Fruit fly (Drosophila melanogaster): Measurements from ENCODE around the gene OtopLa.
A peak's percentile ranks its signal among the peaks of the same experiment; 100 is the strongest.

Gene OtopLa

dm6 chrX:5664222-5664621, 15.9 kb upstream of the OtopLa start (continued):
- TF ChIP-seq CG3281 (GFP tag; optimal IDR thresholded peaks at IDR 0.05) = peak; percentile 64
- peak; percentile 72 for TF ChIP-seq CG6765 (GFP tag; optimal IDR thresholded peaks at IDR 0.05)
- TF ChIP-seq CG14860 (GFP tag; IDR thresholded peaks at IDR 0.05; ENCODE audit: partially characterized antibody) = no peak
- TF ChIP-seq CG8290 (GFP tag; optimal IDR thresholded peaks at IDR 0.05) = no peak
- peak in 1 of 2 experiments; percentile 53 for TF ChIP-seq CG8290 (tag; optimal IDR thresholded peaks at IDR 0.05)
- 0 out of 3 replicates have a peak, but pooled peaks have one; percentile 8 for TF ChIP-seq CG11456 (GFP tag; IDR thresholded peaks at IDR 0.05)
- TF ChIP-seq NfI (GFP tag; optimal IDR thresholded peaks at IDR 0.05) = peak; percentile 23
- TF ChIP-seq CG2678 (tag; optimal IDR thresholded peaks at IDR 0.05) = peak; percentile 20
- peak; percentile 29 for TF ChIP-seq YL-1 (GFP tag; optimal IDR thresholded peaks at IDR 0.05)
- TF ChIP-seq Atf6 (GFP tag; IDR thresholded peaks at IDR 0.05) = 0 out of 2 replicates have a peak, but pooled peaks have one; percentile 36
- TF ChIP-seq Fer1 (GFP tag; optimal IDR thresholded peaks at IDR 0.05) = peak; percentile 82
- no peak for TF ChIP-seq cwo (GFP tag; optimal IDR thresholded peaks at IDR 0.05)
- TF ChIP-seq sqz (GFP tag; optimal IDR thresholded peaks at IDR 0.05) = no peak
- no peak for TF ChIP-seq Pdp1 (GFP tag; optimal IDR thresholded peaks at IDR 0.05)
- TF ChIP-seq Vsx1 (GFP tag; optimal IDR thresholded peaks at IDR 0.05) = no peak
- no peak for TF ChIP-seq CrebB (tag; optimal IDR thresholded peaks at IDR 0.05)
- TF ChIP-seq Hmr (GFP tag; optimal IDR thresholded peaks at IDR 0.05) = peak; percentile 69
- peak; percentile 68 for TF ChIP-seq caup (GFP tag; optimal IDR thresholded peaks at IDR 0.05; ENCODE audit: severe bottlenecking)
- no peak for TF ChIP-seq croc (GFP tag; conservative IDR thresholded peaks at IDR 0.05)
- TF ChIP-seq CG32532 (GFP tag; IDR thresholded peaks at IDR 0.05) = peak; percentile 35; the same call in 1 of the 2 replicates
- TF ChIP-seq inv (GFP tag; IDR thresholded peaks at IDR 0.05; ENCODE audit: partially characterized antibody) = no peak
- TF ChIP-seq CG6654 (GFP tag; optimal IDR thresholded peaks at IDR 0.05) = no peak
- no peak for TF ChIP-seq CG13624 (GFP tag; optimal IDR thresholded peaks at IDR 0.05)
- peak in 1 of 2 experiments; percentile 15 for TF ChIP-seq insv (GFP tag; optimal IDR thresholded peaks at IDR 0.05)
- peak; percentile 68 for TF ChIP-seq pfk (GFP tag; optimal IDR thresholded peaks at IDR 0.05)
- no peak for TF ChIP-seq CG10274 (GFP tag; optimal IDR thresholded peaks at IDR 0.05)
- TF ChIP-seq CG17361 (GFP tag; IDR thresholded peaks at IDR 0.05) = no peak
- TF ChIP-seq Nf-YC (tag; optimal IDR thresholded peaks at IDR 0.05) = peak; percentile 20
- TF ChIP-seq Ptx1 (GFP tag; IDR thresholded peaks at IDR 0.05) = no peak
- TF ChIP-seq ken (GFP tag; IDR thresholded peaks at IDR 0.05) = 0 out of 3 replicates have a peak, but pooled peaks have one; percentile 22
- TF ChIP-seq CG10209 (GFP tag; optimal IDR thresholded peaks at IDR 0.05) = no peak
- peak; percentile 0 for TF ChIP-seq pzg (GFP tag; optimal IDR thresholded peaks at IDR 0.05)
- no peak for TF ChIP-seq fd3F (GFP tag; optimal IDR thresholded peaks at IDR 0.05)
- TF ChIP-seq CG9215 (GFP tag; IDR thresholded peaks at IDR 0.05) = no peak
- TF ChIP-seq CG18599 (GFP tag; optimal IDR thresholded peaks at IDR 0.05) = peak; percentile 76
- TF ChIP-seq sr (GFP tag; IDR thresholded peaks at IDR 0.05) = no peak
- no peak for TF ChIP-seq CG10366 (GFP tag; IDR thresholded peaks at IDR 0.05)
- no peak for TF ChIP-seq Six4 (GFP tag; optimal IDR thresholded peaks at IDR 0.05)
- no peak for TF ChIP-seq CG42726 (GFP tag; IDR thresholded peaks at IDR 0.05; ENCODE audit: partially characterized antibody)
- TF ChIP-seq Ets65A (GFP tag) = peak; percentile 70
- TF ChIP-seq vvl (GFP tag; IDR thresholded peaks at IDR 0.05) = peak; percentile 46; the same call in 1 of the 2 replicates
- TF ChIP-seq wdn (GFP tag; IDR thresholded peaks at IDR 0.05) = no peak
- no peak for TF ChIP-seq CG9797 (GFP tag; optimal IDR thresholded peaks at IDR 0.05)
- TF ChIP-seq CG1233 (GFP tag; optimal IDR thresholded peaks at IDR 0.05) = peak; percentile 22
- TF ChIP-seq CG14014 (GFP tag; IDR thresholded peaks at IDR 0.05) = peak; percentile 10; the same call in 1 of the 2 replicates
- no peak for TF ChIP-seq Bdp1 (GFP tag; optimal IDR thresholded peaks at IDR 0.05)
- TF ChIP-seq CG7357 (GFP tag; IDR thresholded peaks at IDR 0.05) = no peak
- no peak for TF ChIP-seq Doc3 (GFP tag; IDR thresholded peaks at IDR 0.05; ENCODE audit: partially characterized antibody)
- TF ChIP-seq CG16779 (GFP tag; IDR thresholded peaks at IDR 0.05) = 0 out of 2 replicates have a peak, but pooled peaks have one; percentile 10
- peak; percentile 52 for TF ChIP-seq scrt (GFP tag; optimal IDR thresholded peaks at IDR 0.05)
